Worm (Caenorhabditis elegans) whole organism, young adult: Measurements from ENCODE around the gene F40A3.3.

Experiments used
- B0336.3 ChIP-seq: fragments of 200-800 bp; sonication (Bioruptor generic); IDR thresholded peaks from 2 replicates; pipeline ENCODE4 v1.3.6; 2022; ENCODE audit warnings: missing genetic modification characterization, missing compliant biosample characterization
- F10E7.11 ChIP-seq: sonication (generic microtip); optimal IDR thresholded peaks from 2 replicates; lab custom pipeline; 2017; ENCODE audit warnings: mild to moderate bottlenecking, missing genetic modification characterization, moderate library complexity, missing compliant biosample characterization
- F23B12.7 ChIP-seq: sonication (generic microtip); optimal IDR thresholded peaks from 2 replicates; lab custom pipeline; 2017; ENCODE audit warnings: missing genetic modification characterization, mild to moderate bottlenecking, missing compliant biosample characterization, antibody characterized with exemption, moderate library complexity; ENCODE audit not compliant: insufficient read depth
- F33H1.4 ChIP-seq: fragments of 200-800 bp; sonication (Bioruptor generic); IDR thresholded peaks from 2 replicates; pipeline ENCODE4 v1.3.6; 2022; ENCODE audit warnings: missing genetic modification reagents, missing genetic modification characterization, missing compliant biosample characterization
- F49E8.2 ChIP-seq: sonication (generic microtip); optimal IDR thresholded peaks from 3 replicates; lab custom pipeline; 2017; ENCODE audit warnings: missing genetic modification characterization, mild to moderate bottlenecking, missing compliant biosample characterization, antibody characterized with exemption, moderate library complexity; ENCODE audit not compliant: insufficient read depth
- F57C9.4 ChIP-seq: sonication (generic microtip); optimal IDR thresholded peaks from 2 replicates; lab custom pipeline; 2017; ENCODE audit warnings: mild to moderate bottlenecking, missing genetic modification characterization, missing compliant biosample characterization
- K11D2.4 ChIP-seq: fragments of 200-800 bp; sonication (Bioruptor generic); IDR thresholded peaks from 2 replicates; pipeline ENCODE4 v1.3.6; 2022; ENCODE audit warnings: missing genetic modification reagents, missing genetic modification characterization, missing compliant biosample characterization
- ZK185.1 ChIP-seq: sonication (generic microtip); optimal IDR thresholded peaks from 2 replicates; lab custom pipeline; 2016; ENCODE audit warnings: mild to moderate bottlenecking, missing genetic modification characterization, missing compliant biosample characterization; ENCODE audit not compliant: poor library complexity, severe bottlenecking
- athp-1 ChIP-seq: sonication (generic microtip); optimal IDR thresholded peaks from 2 replicates; lab custom pipeline; 2017; ENCODE audit warnings: mild to moderate bottlenecking, missing genetic modification characterization, missing compliant biosample characterization
- attf-5 ChIP-seq: fragments of 200-800 bp; sonication (Bioruptor generic); optimal IDR thresholded peaks from 2 replicates; lab custom pipeline; 2018; ENCODE audit warnings: mild to moderate bottlenecking, missing genetic modification characterization, missing compliant biosample characterization
- attf-6 ChIP-seq: fragments of 200-800 bp; sonication (Bioruptor generic); IDR thresholded peaks from 2 replicates; pipeline ENCODE4 v1.3.6; 2022; ENCODE audit warnings: missing genetic modification reagents, missing genetic modification characterization, missing compliant biosample characterization
- bed-1 ChIP-seq: fragments of 200-800 bp; sonication (Bioruptor generic); IDR thresholded peaks from 2 replicates; pipeline ENCODE4 v1.3.6; 2022; ENCODE audit warnings: missing genetic modification reagents, missing genetic modification characterization, missing compliant biosample characterization
- ceh-79 ChIP-seq: sonication (generic microtip); optimal IDR thresholded peaks from 2 replicates; lab custom pipeline; 2017; ENCODE audit warnings: mild to moderate bottlenecking, missing genetic modification characterization, missing compliant biosample characterization
- ceh-91 ChIP-seq: fragments of 200-800 bp; sonication (Bioruptor generic); IDR thresholded peaks from 2 replicates; pipeline ENCODE4 v1.3.6; 2022; ENCODE audit warnings: missing genetic modification reagents, missing genetic modification characterization, missing compliant biosample characterization
- dpff-1 ChIP-seq: sonication (generic microtip); optimal IDR thresholded peaks from 2 replicates; lab custom pipeline; 2017; ENCODE audit warnings: mild to moderate bottlenecking, missing genetic modification characterization, missing compliant biosample characterization
- ekl-4 ChIP-seq: fragments of 200-800 bp; sonication (Bioruptor generic); IDR thresholded peaks from 2 replicates; pipeline ENCODE4 v1.3.6; 2022; ENCODE audit warnings: missing genetic modification reagents, missing genetic modification characterization, missing compliant biosample characterization
- hlh-26 ChIP-seq: fragments of 200-800 bp; sonication (Bioruptor generic); conservative IDR thresholded peaks from 2 replicates; pipeline ENCODE4 v1.3.6; 2022; ENCODE audit warnings: missing genetic modification reagents, missing genetic modification characterization, missing compliant biosample characterization
- hmg-1.2 ChIP-seq: fragments of 200-800 bp; sonication (Bioruptor generic); IDR thresholded peaks from 2 replicates; pipeline ENCODE4 v1.3.6; 2022; ENCODE audit warnings: missing genetic modification reagents, missing genetic modification characterization, missing compliant biosample characterization
- hmg-20 ChIP-seq: fragments of 200-800 bp; sonication (Bioruptor generic); IDR thresholded peaks from 2 replicates; pipeline ENCODE4 v1.3.6; 2022; ENCODE audit warnings: missing genetic modification reagents, missing genetic modification characterization, missing compliant biosample characterization
- hsf-1 ChIP-seq: fragments of 200-800 bp; sonication (Bioruptor generic); IDR thresholded peaks from 2 replicates; pipeline ENCODE4 v1.3.6; 2022; ENCODE audit warnings: missing genetic modification reagents, missing genetic modification characterization, missing compliant biosample characterization
- let-526 ChIP-seq: fragments of 200-800 bp; sonication (Bioruptor generic); IDR thresholded peaks from 2 replicates; pipeline ENCODE4 v1.3.6; 2022; ENCODE audit warnings: missing genetic modification reagents, missing genetic modification characterization, missing compliant biosample characterization
- lin-40 ChIP-seq: sonication (generic microtip); optimal IDR thresholded peaks from 2 replicates; lab custom pipeline; 2016; ENCODE audit warnings: missing genetic modification characterization, mild to moderate bottlenecking, missing compliant biosample characterization, missing genotype, missing genetic modification reagents
- lin-54 ChIP-seq: fragments of 200-800 bp; sonication (Bioruptor generic); optimal IDR thresholded peaks from 2 replicates; lab custom pipeline; 2018; ENCODE audit warnings: mild to moderate bottlenecking, missing genetic modification characterization, missing compliant biosample characterization
- lsy-27 ChIP-seq: sonication (generic microtip); optimal IDR thresholded peaks from 2 replicates; lab custom pipeline; 2017; ENCODE audit warnings: missing genetic modification characterization, mild to moderate bottlenecking, missing compliant biosample characterization, antibody characterized with exemption, missing genotype, borderline replicate concordance; ENCODE audit not compliant: insufficient read depth
- madf-6 ChIP-seq: fragments of 200-800 bp; sonication (Bioruptor generic); IDR thresholded peaks from 2 replicates; pipeline ENCODE4 v1.3.6; 2022; ENCODE audit warnings: missing genetic modification reagents, missing genetic modification characterization, missing compliant biosample characterization
- mel-28 ChIP-seq: sonication (generic microtip); optimal IDR thresholded peaks from 2 replicates; lab custom pipeline; 2016; ENCODE audit warnings: borderline replicate concordance, mild to moderate bottlenecking, missing genetic modification characterization, missing compliant biosample characterization
- nfyb-1 ChIP-seq: fragments of 200-800 bp; sonication (Bioruptor generic); IDR thresholded peaks from 2 replicates; pipeline ENCODE4 v1.3.6; 2022; ENCODE audit warnings: missing genetic modification reagents, missing genetic modification characterization, missing compliant biosample characterization
- nhr-27 ChIP-seq: fragments of 200-800 bp; sonication (Bioruptor generic); optimal IDR thresholded peaks from 2 replicates; lab custom pipeline; 2018; ENCODE audit warnings: mild to moderate bottlenecking, missing genetic modification characterization, moderate library complexity, missing compliant biosample characterization
- rec-8 ChIP-seq, 2 experiments: sonication (generic microtip); optimal IDR thresholded peaks; 2 replicates each; lab custom pipeline; 2016; ENCODE audit warnings: mild to moderate bottlenecking in 2 of 2, missing genetic modification characterization in 2 of 2, missing genetic modification reagents in 2 of 2, missing genotype in 2 of 2, missing biosample characterization in 1 of 2, missing compliant biosample characterization in 1 of 2, moderate library complexity in 1 of 2
- rpc-1 ChIP-seq, 2 experiments: fragments of 150-350 bp in 1 of 2; sonication (generic microtip) in 1 of 2; optimal IDR thresholded peaks; 2 replicates each; lab custom pipeline; 2014 to 2018; ENCODE audit warnings: missing biosample characterization in 1 of 2, missing genetic modification characterization in 1 of 2, missing genetic modification reagents in 1 of 2, missing genotype in 1 of 2
- snpc-4 ChIP-seq, 5 experiments: fragments of 150-350 bp in 1 of 5; sonication (generic microtip) in 4 of 5; optimal IDR thresholded peaks; 2 replicates each; lab custom pipeline; 2014 to 2018; ENCODE audit warnings: missing genetic modification characterization in 5 of 5, missing biosample characterization in 3 of 5, antibody characterized with exemption in 2 of 5, mild to moderate bottlenecking in 2 of 5, missing compliant biosample characterization in 2 of 5, missing genotype in 2 of 5, moderate library complexity in 2 of 5, missing genetic modification reagents in 1 of 5
- tbx-9 ChIP-seq: sonication (generic microtip); optimal IDR thresholded peaks from 2 replicates; lab custom pipeline; 2016; ENCODE audit warnings: borderline replicate concordance, missing genetic modification characterization, inconsistent platforms, missing compliant biosample characterization
- unc-62 ChIP-seq: fragments of 150-350 bp; optimal IDR thresholded peaks from 2 replicates; lab custom pipeline; 2014; ENCODE audit warnings: missing biosample characterization, missing genetic modification reagents, missing genetic modification characterization
- xnd-1 ChIP-seq: sonication (generic microtip); optimal IDR thresholded peaks from 2 replicates; lab custom pipeline; 2016; ENCODE audit warnings: missing genotype, missing genetic modification reagents, missing genetic modification characterization, missing compliant biosample characterization
- zim-3 ChIP-seq: sonication (generic microtip); optimal IDR thresholded peaks from 2 replicates; lab custom pipeline; 2017; ENCODE audit warnings: mild to moderate bottlenecking, missing genetic modification characterization, moderate library complexity, missing compliant biosample characterization
- ztf-25 ChIP-seq: fragments of 200-800 bp; sonication (Bioruptor generic); IDR thresholded peaks from 2 replicates; pipeline ENCODE4 v1.3.6; 2022; ENCODE audit warnings: missing genetic modification reagents, missing genetic modification characterization, missing compliant biosample characterization
- ztf-26 ChIP-seq: sonication (generic microtip); optimal IDR thresholded peaks from 2 replicates; lab custom pipeline; 2017; ENCODE audit warnings: missing genetic modification characterization, missing compliant biosample characterization

Gene F40A3.3

ce11 chrV:7848251-7848650 is 29.0 kb upstream of the F40A3.3 start (continued):
- TF ChIP-seq dpff-1 (tag; lab: Kevin White, UChicago) (no peak), B0336.3 (GFP tag; lab: Robert Waterston, UW) (no peak), ceh-91 (GFP tag; lab: Robert Waterston, UW) (no peak), mel-28 (tag; lab: Kevin White, UChicago) (peak; percentile 10), ztf-26 (tag; lab: Kevin White, UChicago) (no peak), attf-5 (GFP tag; lab: Kevin White, UChicago) (peak; percentile 19), athp-1 (tag; lab: Kevin White, UChicago) (no peak), ZK185.1 (tag; lab: Kevin White, UChicago) (no peak), let-526 (GFP tag; lab: Robert Waterston, UW) (no peak), hmg-1.2 (peak; percentile 30; the same call in 1 of the 2 replicates), rpc-1 (optimal IDR thresholded peaks at IDR 0.05; lab: Kevin White, UChicago) (no peak), rpc-1 (tag; optimal IDR thresholded peaks at IDR 0.05; lab: Kevin White, UChicago) (no peak), nfyb-1 (GFP tag; lab: Robert Waterston, UW) (no peak), snpc-4 (GFP tag; optimal IDR thresholded peaks at IDR 0.05; lab: Kevin White, UChicago) (no peak), snpc-4 (tag; optimal IDR thresholded peaks at IDR 0.05; lab: Kevin White, UChicago) (peak in 1 of 4 experiments; percentile 8), tbx-9 (tag; lab: Kevin White, UChicago) (no peak), F23B12.7 (tag; lab: Kevin White, UChicago) (no peak), F33H1.4 (GFP tag; lab: Robert Waterston, UW) (no peak), unc-62 (GFP tag; lab: Kevin White, UChicago) (no peak), lin-54 (GFP tag; lab: Kevin White, UChicago) (no peak), K11D2.4 (no peak), xnd-1 (tag; lab: Kevin White, UChicago) (no peak), zim-3 (tag; lab: Kevin White, UChicago) (no peak), lsy-27 (tag; lab: Kevin White, UChicago) (no peak), nhr-27 (tag; lab: Kevin White, UChicago) (no peak), F10E7.11 (tag; lab: Kevin White, UChicago) (no peak), hlh-26 (GFP tag; lab: Robert Waterston, UW) (no peak), ceh-79 (no peak)
- TF ChIP-seq, all 124 proteins: peak for 13

- TF ChIP-seq lin-40 (tag; lab: Kevin White, UChicago) (no peak), F10E7.11 (tag; lab: Kevin White, UChicago) (no peak), hmg-20 (no peak), hsf-1 (GFP tag; lab: Robert Waterston, UW) (peak; percentile 84), ekl-4 (GFP tag; lab: Robert Waterston, UW) (0 out of 2 replicates have a peak, but pooled peaks have one; percentile 56), let-526 (GFP tag; lab: Robert Waterston, UW) (no peak), madf-6 (GFP tag; lab: Robert Waterston, UW) (peak; percentile 29; the same call in 1 of the 2 replicates), bed-1 (GFP tag; lab: Robert Waterston, UW) (no peak), rec-8 (tag; optimal IDR thresholded peaks at IDR 0.05; lab: Kevin White, UChicago) (no peak), ztf-25 (GFP tag; lab: Robert Waterston, UW) (no peak), F57C9.4 (tag; lab: Kevin White, UChicago) (no peak), F49E8.2 (tag; lab: Kevin White, UChicago) (peak; percentile 73), attf-6 (peak; percentile 38; the same call in 1 of the 2 replicates)
Observed at ce11 chrV:7852078-7852477, 25.2 kb upstream of the F40A3.3 start.
